Worm (Caenorhabditis elegans) whole organism, dauer: ENCODE data around the gene Y51A2B.2.
"Not testable (repeated sequence)": the region's sequence is repeated elsewhere in the genome, so short reads cannot be mapped to it uniquely, and the experiment has no call there.

ENCODE experiments used
- unc-62 ChIP-seq: sonication (generic microtip); optimal IDR thresholded peaks from 2 replicates; lab custom pipeline; 2017; ENCODE audit warnings: missing biosample characterization, missing genetic modification reagents, missing genetic modification characterization

Gene Y51A2B.2

DNA sequence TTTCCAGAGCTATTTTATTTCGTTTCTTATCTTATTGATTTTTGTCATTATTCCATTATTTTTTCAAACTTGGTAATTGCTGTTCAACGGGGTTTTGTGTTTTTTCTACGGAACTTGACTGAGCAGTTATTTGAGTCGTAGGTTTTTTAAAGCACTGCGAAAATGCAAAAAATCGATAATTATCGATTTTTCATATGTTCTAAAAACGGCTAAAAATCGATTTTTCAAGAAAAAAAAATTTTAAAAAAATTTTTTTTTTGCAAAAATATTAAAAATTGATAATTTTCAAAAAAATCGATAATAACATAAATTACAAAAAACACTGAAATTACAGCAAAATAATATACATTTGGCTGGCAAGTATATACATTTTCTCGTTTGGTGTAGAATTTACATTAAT, 1.3 kb downstream of the Y51A2B.2 start:
- no peak for TF ChIP-seq unc-62 (GFP tag; lab: Kevin White, UChicago)

DNA sequence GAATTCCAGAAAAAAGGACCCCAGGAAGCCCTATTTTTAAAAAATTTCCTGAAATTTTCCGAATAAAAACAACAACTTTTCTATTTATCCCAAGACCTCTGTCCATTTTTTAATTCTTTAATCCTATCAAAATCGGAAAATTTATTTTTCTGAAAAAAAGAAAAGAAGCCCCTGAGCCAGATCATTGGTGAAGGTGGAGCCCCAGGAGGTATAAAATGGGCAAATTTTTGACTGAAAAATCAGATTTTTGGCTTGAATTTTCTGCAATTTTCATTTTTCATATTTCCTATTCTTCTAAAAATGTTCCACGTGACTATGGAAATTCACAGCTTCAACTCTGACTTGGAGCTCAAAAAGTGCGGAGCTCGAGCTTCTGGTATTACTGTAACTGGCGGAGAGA, 4.5 kb downstream of the Y51A2B.2 start, which contains the start of gene Y51A2B.8:
Y51A2B.8 (plus strand) TSS at position 301 of the 400 bp plus-strand sequence.
- no peak for TF ChIP-seq unc-62 (GFP tag; lab: Kevin White, UChicago)

DNA sequence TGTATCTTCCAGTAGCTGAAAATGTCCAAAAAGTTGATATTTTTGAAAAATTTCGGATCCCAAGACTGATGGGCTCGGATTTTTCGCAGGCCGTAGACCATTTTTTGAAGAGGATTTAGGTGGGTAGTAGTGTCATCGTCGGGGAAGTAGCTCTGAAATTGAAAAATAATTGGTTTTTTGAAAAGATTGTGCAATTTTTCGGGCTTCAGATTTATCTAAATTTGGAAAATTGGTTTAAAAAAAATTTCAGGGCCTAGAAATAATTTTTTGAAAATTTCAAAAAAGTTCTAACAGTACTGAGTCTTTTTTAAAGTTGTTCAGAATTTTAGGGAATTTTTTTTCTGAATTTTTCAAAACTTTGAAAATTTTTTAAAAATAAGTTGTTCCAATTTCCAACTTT, 8.3 kb downstream of the Y51A2B.2 start, which contains the start of gene nhr-288:
nhr-288 (minus strand) TSS at position 101 of the 400 bp plus-strand sequence.
- no peak for TF ChIP-seq unc-62 (GFP tag; lab: Kevin White, UChicago)

DNA sequence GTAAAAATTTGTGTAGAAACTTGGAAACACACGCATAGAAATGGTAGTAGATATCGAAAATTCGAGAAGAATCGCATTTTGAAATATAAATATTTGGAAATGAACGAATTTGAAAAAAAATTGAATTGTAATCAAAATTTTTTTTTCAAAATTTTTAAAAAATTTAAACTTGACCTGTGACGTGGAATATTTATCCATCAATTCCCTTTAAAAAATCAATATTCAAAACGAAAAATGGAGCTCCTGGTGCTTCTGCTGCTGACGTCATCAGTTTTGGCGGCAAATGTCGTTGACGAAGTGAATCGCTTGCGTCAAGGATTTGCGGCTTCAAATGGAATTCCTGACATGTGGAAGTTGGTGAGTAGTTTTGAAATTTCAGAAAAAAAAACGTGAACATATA, 14.8 kb downstream of the Y51A2B.2 start, which contains the start of the genes Y51A2B.4 and Y51A2B.5:
Y51A2B.4 (minus strand) TSS at position 101 of the 400 bp plus-strand sequence.
Y51A2B.5 (plus strand) TSS at position 232 of the 400 bp plus-strand sequence.
- no peak for TF ChIP-seq unc-62 (GFP tag; lab: Kevin White, UChicago)

DNA sequence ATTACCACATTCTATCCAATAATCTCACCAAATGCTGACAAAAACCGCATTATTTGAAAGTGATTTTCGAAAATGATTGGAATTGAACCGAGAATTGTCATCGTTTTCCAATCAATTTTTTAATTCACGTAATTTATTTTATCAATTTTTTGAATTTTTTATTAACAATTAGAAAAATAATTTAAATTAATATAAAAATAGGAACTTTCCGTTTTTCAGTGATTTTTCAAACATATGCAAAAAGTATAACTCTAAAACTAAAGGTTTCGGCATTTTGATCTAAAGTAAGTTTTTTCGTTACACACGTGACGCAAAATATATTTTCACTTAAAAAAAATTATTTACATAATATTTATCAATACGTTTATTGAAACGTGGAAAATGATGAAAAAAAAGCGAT, 19.9 kb downstream of the Y51A2B.2 start, which contains the start of gene Y51A2B.6:
Y51A2B.6 (minus strand) TSS at position 101 of the 400 bp plus-strand sequence.
- TF ChIP-seq unc-62 (GFP tag; lab: Kevin White, UChicago) = no peak

DNA sequence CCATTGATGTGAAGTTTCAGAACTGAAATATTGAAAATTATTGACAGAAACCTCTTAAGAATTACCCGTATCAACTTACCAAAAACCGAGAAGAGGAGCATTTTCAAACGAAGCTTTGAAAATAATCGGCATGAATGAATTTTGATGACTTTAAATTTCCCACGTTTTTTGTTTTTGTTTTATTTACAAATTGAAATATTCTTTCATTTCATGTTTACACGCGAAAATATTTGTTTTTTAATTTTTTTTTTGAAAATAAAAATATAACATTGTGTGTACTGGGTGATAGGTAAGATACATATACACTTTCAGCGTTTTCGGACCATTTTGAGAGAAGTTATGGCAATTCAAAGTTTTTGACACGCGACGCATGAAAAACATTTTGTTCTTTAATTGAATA, 21.4 kb downstream of the Y51A2B.2 start, which contains the start of gene Y51A2B.9:
Y51A2B.9 (minus strand) TSS at position 101 of the 400 bp plus-strand sequence.
- no peak for TF ChIP-seq unc-62 (GFP tag; lab: Kevin White, UChicago)

DNA sequence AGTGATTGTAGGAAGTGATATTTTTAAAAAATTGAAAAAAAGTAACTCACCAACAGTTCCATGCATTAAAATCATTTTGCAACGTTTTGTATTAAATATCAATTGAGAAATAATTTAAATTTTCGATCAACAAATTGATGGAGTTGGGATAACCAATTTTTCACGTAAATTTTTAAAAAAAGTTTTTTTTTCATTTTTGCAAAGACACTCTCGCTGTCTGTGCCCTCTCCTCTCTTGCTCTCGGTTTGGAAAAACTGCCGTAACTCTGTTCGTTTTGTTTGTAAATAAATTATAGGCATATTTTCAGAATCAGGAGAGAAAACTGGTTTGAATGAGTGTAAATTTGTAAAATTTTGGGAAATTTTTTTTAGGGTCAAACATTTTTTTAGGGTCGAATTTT, 23.5 kb downstream of the Y51A2B.2 start, which contains the start of gene Y51A2B.16:
Y51A2B.16 (minus strand) TSS at position 101 of the 400 bp plus-strand sequence.
- TF ChIP-seq unc-62 (GFP tag; lab: Kevin White, UChicago) = no peak

DNA sequence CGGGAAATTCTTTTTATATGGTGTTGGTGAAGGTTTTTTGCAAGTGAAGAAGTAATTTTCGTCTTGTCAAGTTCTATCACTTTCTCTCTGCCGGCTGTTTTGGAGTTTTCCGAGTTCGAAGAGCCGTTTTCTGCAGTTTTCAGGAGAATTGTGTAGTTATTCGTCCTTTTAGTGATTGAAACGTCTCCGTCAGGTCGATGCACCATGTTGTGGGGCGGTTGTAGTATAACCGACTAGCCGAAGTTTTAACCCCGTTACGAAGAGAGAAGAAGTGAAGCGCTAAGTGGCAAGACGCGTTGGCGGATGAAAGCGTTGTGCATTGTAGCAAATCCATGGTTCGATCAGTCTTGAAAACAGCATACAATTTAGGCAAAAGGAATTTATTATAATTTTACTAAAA, 28.4 kb downstream of the Y51A2B.2 start:
- no peak for TF ChIP-seq unc-62 (GFP tag; lab: Kevin White, UChicago)

DNA sequence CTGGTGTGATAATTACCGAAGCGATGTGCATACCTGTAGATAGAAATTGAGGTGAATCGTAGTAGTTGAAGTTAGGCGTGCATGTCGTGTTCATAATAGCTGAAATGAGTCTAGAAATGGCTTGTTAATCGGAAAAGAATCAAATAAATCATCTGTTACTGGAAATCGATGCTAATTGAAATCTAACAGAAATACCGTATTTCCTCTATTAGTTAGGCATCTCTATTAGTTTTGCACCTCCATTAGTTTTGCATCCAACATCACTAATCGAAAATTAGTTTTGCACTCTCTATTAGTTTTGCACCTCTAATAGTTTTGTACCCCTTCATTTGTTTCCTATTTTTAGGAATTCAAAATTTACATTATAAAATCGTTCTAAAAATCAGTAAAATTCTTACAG, 30.5 kb downstream of the Y51A2B.2 start, which contains the start of gene srh-209:
srh-209 (minus strand) TSS at position 101 of the 400 bp plus-strand sequence.
- TF ChIP-seq unc-62 (GFP tag; lab: Kevin White, UChicago) = not testable (repeated sequence)

DNA sequence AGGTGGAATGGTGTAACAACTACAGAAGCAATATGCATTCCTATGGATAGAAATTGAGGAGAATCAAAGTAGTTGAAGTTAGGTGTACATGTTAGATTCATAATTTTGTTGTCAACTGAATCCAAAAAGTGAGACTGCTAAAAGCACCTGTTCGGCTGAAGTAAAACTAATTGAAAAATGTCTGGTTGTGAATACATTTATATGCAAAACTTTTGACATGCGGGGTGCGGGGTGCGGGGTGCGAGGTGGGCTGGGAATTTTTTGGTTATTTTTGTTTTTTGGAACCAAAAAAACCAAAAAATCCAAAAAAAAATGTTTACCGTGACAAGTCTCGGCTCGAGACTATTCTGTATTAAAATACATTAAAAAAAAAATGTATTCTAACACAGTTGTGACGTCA, 35.8 kb downstream of the Y51A2B.2 start, which contains the start of gene srh-207:
srh-207 (minus strand) TSS at position 101 of the 400 bp plus-strand sequence.
- no peak for TF ChIP-seq unc-62 (GFP tag; lab: Kevin White, UChicago)

DNA sequence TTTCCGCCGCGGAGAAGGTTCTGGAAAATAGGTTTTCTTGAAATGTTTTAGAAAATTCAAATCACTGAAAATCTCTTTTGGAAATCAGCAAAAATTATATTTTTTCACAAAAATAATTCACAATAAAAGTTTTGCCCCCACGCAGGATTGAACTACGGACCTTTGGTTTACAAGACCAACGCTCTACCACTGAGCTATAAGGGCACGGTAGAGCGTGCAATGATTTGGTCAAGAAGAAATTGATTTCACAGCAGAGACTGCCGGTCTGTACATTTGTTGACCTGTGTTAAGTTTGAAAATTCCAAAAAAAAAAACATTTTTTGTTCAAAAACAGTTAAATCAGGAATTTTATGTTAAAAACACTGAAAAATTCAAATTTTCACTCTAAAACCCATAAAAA, 38.1 kb downstream of the Y51A2B.2 start:
- no peak for TF ChIP-seq unc-62 (GFP tag; lab: Kevin White, UChicago)

DNA sequence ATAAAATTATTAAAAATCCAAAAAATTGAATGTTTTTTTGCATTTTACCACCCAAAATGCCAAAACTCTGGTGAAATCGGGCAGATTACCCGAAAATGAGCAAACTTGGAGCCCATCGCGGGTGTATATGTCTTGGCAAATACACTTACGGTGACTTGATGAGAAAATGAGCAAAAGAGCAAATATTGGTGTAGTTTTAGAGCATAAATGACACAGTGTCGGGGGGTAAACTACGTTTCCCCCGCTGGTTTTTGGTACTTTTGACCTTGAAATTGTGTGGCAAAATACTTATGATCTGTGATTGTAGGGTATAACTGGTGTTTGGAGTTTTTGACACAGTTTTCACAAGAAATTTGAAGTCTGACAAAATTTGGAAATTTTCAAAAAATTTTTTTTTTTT, 38.6 kb downstream of the Y51A2B.2 start, which contains the start of gene ZK262.2:
ZK262.2 (minus strand) TSS at position 101 of the 400 bp plus-strand sequence.
- no peak for TF ChIP-seq unc-62 (GFP tag; lab: Kevin White, UChicago)

DNA sequence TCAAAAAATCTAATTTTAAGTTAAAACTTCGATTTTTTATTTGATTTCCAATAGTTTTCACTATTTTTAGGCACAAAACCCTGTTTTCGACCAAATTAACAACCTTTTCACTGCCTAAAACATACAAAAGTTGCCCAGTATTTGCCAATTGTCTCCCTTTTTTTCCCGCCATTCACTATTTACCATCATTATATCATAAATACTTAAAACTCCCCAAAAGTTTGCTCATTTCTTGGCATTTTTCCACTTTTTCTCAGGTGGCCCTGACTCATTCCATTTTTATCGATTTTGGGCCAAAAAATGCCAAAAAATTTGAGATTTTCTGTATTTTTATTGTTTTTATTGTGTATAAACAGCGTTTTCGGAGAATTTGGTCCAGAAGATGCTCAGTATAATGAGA, 39.8 kb downstream of the Y51A2B.2 start, which contains the start of gene txt-8:
txt-8 (plus strand) TSS at position 301 of the 400 bp plus-strand sequence.
- no peak for TF ChIP-seq unc-62 (GFP tag; lab: Kevin White, UChicago)

DNA sequence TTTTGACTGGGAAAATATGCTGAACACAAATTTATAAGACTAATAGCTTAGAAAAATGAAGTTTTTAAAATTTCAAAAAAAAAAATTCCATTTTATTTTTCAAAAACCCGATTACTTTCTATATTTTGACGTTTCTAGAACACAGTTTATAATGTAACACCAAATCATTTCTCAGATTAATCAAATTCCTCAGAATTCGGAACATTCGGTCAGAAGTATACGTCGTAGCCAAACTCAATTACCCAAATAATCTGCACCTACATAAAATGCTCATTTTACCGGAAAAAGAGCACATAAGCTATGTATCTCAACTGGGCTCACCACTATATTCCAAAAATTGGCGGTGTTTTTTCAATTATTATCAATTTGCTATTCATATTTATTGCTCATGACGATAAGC, 46.5 kb downstream of the Y51A2B.2 start, which contains the start of gene srj-26:
srj-26 (plus strand) TSS at position 301 of the 400 bp plus-strand sequence.
- no peak for TF ChIP-seq unc-62 (GFP tag; lab: Kevin White, UChicago)

DNA sequence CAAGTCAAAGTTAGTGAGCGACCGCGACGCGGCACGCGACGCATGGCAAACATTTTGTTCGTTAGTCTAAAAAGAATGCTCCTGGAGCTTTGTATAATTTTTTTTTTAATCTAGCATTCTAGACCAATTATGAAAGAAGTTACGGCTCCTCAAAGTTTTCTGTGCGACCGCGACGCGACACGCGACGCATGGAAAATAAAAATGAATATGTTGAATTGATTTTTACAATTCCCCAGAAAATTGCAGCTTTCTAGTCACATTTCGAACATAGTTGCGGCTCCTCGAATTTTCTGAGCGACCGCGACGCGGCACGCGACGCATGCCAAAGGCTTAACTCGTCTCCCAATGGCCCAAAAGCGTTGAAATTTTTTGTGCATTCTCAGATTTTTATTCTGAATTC, 50.2 kb downstream of the Y51A2B.2 start, which contains the start of gene ZK262.4:
ZK262.4 (minus strand) TSS at position 101 of the 400 bp plus-strand sequence.
- no peak for TF ChIP-seq unc-62 (GFP tag; lab: Kevin White, UChicago)

DNA sequence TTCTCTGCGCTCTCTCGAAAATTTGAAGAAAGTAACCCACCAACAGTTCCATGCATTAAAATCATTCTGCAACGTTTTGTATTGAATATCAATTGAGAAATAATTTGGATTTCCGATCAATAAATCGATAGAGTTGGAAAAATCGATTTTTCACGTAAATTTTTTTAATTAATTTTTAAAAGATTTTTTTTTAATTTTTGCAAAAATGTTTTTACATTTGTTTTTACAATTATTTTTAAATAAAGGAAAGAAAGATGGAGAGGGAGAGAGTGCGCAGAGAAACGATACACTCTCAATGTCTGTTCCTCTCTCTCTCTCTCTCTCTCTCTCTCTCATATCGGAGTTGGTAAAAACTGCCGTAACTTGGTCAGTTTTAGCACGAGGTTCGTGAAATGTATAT, 51.2 kb downstream of the Y51A2B.2 start, which contains the start of gene ZK262.19:
ZK262.19 (minus strand) TSS at position 101 of the 400 bp plus-strand sequence.
- no peak for TF ChIP-seq unc-62 (GFP tag; lab: Kevin White, UChicago)
